Worm (Caenorhabditis elegans) whole organism, L4 larva: ENCODE data around the gene W05H9.4.

Experiments used
- R02D3.7 ChIP-seq: fragments of 150-350 bp; sonication (generic microtip); optimal IDR thresholded peaks from 3 replicates; lab custom pipeline; 2014; ENCODE audit warnings: missing biosample characterization, missing genetic modification characterization
- T20F7.1 ChIP-seq: fragments of 200-800 bp; sonication (Bioruptor generic); optimal IDR thresholded peaks from 2 replicates; lab custom pipeline; 2018; ENCODE audit warnings: mild to moderate bottlenecking, missing genetic modification characterization, missing compliant biosample characterization
- ZK546.5 ChIP-seq, 2 experiments: sonication (generic microtip); optimal IDR thresholded peaks; 2 replicates each; lab custom pipeline; 2017; ENCODE audit warnings: missing biosample characterization in 2 of 2, missing genetic modification characterization in 2 of 2
- ceh-82 ChIP-seq: sonication (generic microtip); optimal IDR thresholded peaks from 2 replicates; lab custom pipeline; 2017; ENCODE audit warnings: missing biosample characterization, missing genetic modification characterization
- ces-1 ChIP-seq: fragments of 150-350 bp; sonication (generic microtip); optimal IDR thresholded peaks from 4 replicates; lab custom pipeline; 2014; ENCODE audit warnings: missing biosample characterization, missing genetic modification reagents, missing genetic modification characterization
- dmd-8 ChIP-seq: fragments of 200-800 bp; sonication (Bioruptor generic); IDR thresholded peaks from 2 replicates; pipeline ENCODE4 v1.3.6; 2022; ENCODE audit warnings: missing genetic modification characterization, missing compliant biosample characterization
- madf-9 ChIP-seq: fragments of 200-800 bp; sonication (Bioruptor generic); conservative IDR thresholded peaks from 2 replicates; pipeline ENCODE4 v1.3.6; 2022; ENCODE audit warnings: missing genetic modification reagents, missing genetic modification characterization, missing compliant biosample characterization
- mdl-1 ChIP-seq, 2 experiments: fragments of 150-350 bp in 1 of 2; sonication (generic microtip) in 1 of 2; optimal IDR thresholded peaks; 2 replicates each; lab custom pipeline; 2014 to 2017; ENCODE audit warnings: missing biosample characterization in 2 of 2, missing genetic modification characterization in 2 of 2
- nhr-77 ChIP-seq: fragments of 150-350 bp; optimal IDR thresholded peaks from 2 replicates; lab custom pipeline; 2014; ENCODE audit warnings: missing biosample characterization, missing genetic modification characterization
- php-3 ChIP-seq: fragments of 200-800 bp; sonication (Bioruptor generic); IDR thresholded peaks from 2 replicates; pipeline ENCODE4 v1.3.6; 2022; ENCODE audit warnings: missing genetic modification reagents, missing genetic modification characterization, missing compliant biosample characterization
- unc-130 ChIP-seq: sonication (generic microtip); optimal IDR thresholded peaks from 2 replicates; lab custom pipeline; 2016; ENCODE audit warnings: missing genetic modification reagents, missing genetic modification characterization, missing compliant biosample characterization
- unc-62 ChIP-seq, 3 experiments: fragments of 150-350 bp in 1 of 3; sonication (generic microtip); optimal IDR thresholded peaks in 2 of 3; peaks in 1 of 3; 1 replicate in 1 of 3; 2 replicates in 2 of 3; lab custom pipeline; 2014 to 2017; ENCODE audit warnings: missing biosample characterization in 3 of 3, missing genetic modification characterization in 3 of 3, missing genetic modification reagents in 3 of 3, missing genotype in 1 of 3

- TF ChIP-seq dmd-8 (GFP tag; lab: Robert Waterston, UW) (no peak), unc-130 (no peak), mdl-1 (tag; optimal IDR thresholded peaks at IDR 0.05; lab: Kevin White, UChicago) (no peak), php-3 (GFP tag; lab: Robert Waterston, UW) (peak; percentile 88), T20F7.1 (GFP tag; lab: Kevin White, UChicago) (peak; percentile 56), unc-62 (GFP tag; optimal IDR thresholded peaks at IDR 0.05 in 1 of 2; lab: Kevin White, UChicago) (peak in 1 of 2 experiments; percentile 66), unc-62 (tag; optimal IDR thresholded peaks at IDR 0.05; lab: Kevin White, UChicago) (no peak), ces-1 (no peak), madf-9 (no peak), nhr-77 (tag; lab: Kevin White, UChicago) (peak; percentile 70), ZK546.5 (tag; optimal IDR thresholded peaks at IDR 0.05; lab: Kevin White, UChicago) (no peak), R02D3.7 (tag; lab: Kevin White, UChicago) (no peak), ceh-82 (tag; lab: Kevin White, UChicago) (no peak)
Observed at ce11 chrX:6271718-6272117, 8.3 kb downstream of the W05H9.4 start, which contains the start of gene lro-1.
